Fruit fly (Drosophila melanogaster): Measurements from ENCODE around the gene Toll-4.

Toll-4 gene

dm6 chr2L:9082750-9083149 lies 1.2 kb upstream of the Toll-4 start:
- TF ChIP-seq GATAd (GFP tag; optimal IDR thresholded peaks at IDR 0.05) (no peak), Myc (optimal IDR thresholded peaks at IDR 0.05) (no peak), brk (GFP tag; optimal IDR thresholded peaks at IDR 0.05) (no peak), lola (GFP tag; optimal IDR thresholded peaks at IDR 0.05) (no peak), CG32264 (GFP tag; optimal IDR thresholded peaks at IDR 0.05) (no peak), h (GFP tag; optimal IDR thresholded peaks at IDR 0.05) (no peak), ey (GFP tag; optimal IDR thresholded peaks at IDR 0.05) (no peak), dl (GFP tag; optimal IDR thresholded peaks at IDR 0.05; ENCODE audit: insufficient read depth in 1 of 2, partially characterized antibody in 2 of 2) (no peak), dsf (GFP tag; optimal IDR thresholded peaks at IDR 0.05; ENCODE audit: borderline replicate concordance) (no peak), Hnf4 (GFP tag; optimal IDR thresholded peaks at IDR 0.05) (no peak), sv (GFP tag; optimal IDR thresholded peaks at IDR 0.05) (no peak), Vsx2 (GFP tag; optimal IDR thresholded peaks at IDR 0.05; ENCODE audit: partially characterized antibody) (no peak), jim (GFP tag; optimal IDR thresholded peaks at IDR 0.05) (no peak), HLH106 (tag; optimal IDR thresholded peaks at IDR 0.05) (no peak), sage (GFP tag; optimal IDR thresholded peaks at IDR 0.05) (no peak), usp (GFP tag; optimal IDR thresholded peaks at IDR 0.05) (no peak), pan (optimal IDR thresholded peaks at IDR 0.05) (no peak), OdsH (GFP tag; optimal IDR thresholded peaks at IDR 0.05) (no peak)

dm6 chr2L:9089543-9090088 lies 5.7 kb downstream of the Toll-4 start:
- TF ChIP-seq rgr (GFP tag; optimal IDR thresholded peaks at IDR 0.05): no peak
- TF ChIP-seq Dif (GFP tag; optimal IDR thresholded peaks at IDR 0.05; ENCODE audit: partially characterized antibody): peak; percentile 38
- no peak for TF ChIP-seq sv (GFP tag; optimal IDR thresholded peaks at IDR 0.05)
- no peak for TF ChIP-seq Hnf4 (GFP tag; optimal IDR thresholded peaks at IDR 0.05)
- TF ChIP-seq psq (GFP tag; optimal IDR thresholded peaks at IDR 0.05): no peak

dm6 chr2L:9097263-9097662 lies 13.4 kb downstream of the Toll-4 start, which contains the start of gene CG31609:
Gene CG31609, plus strand, starts transcription at chr2L:9097563.
- TF ChIP-seq pan (optimal IDR thresholded peaks at IDR 0.05): no peak
- no peak for TF ChIP-seq dl (GFP tag; optimal IDR thresholded peaks at IDR 0.05; ENCODE audit: insufficient read depth in 1 of 2, partially characterized antibody in 2 of 2)

dm6 chr2L:9111514-9111913 lies 27.6 kb downstream of the Toll-4 start, which contains the start of gene Or30a:
Gene Or30a, plus strand, starts transcription at chr2L:9111814.
- TF ChIP-seq CG32264 (GFP tag; optimal IDR thresholded peaks at IDR 0.05): no peak

- TF ChIP-seq Vsx2 (GFP tag; optimal IDR thresholded peaks at IDR 0.05; ENCODE audit: partially characterized antibody) (peak; percentile 6), Jra (GFP tag; optimal IDR thresholded peaks at IDR 0.05) (no peak), N (GFP tag; optimal IDR thresholded peaks at IDR 0.05) (peak; percentile 60), Myc (optimal IDR thresholded peaks at IDR 0.05) (peak; percentile 66), Abd-B (GFP tag; optimal IDR thresholded peaks at IDR 0.05) (no peak), dl (GFP tag; optimal IDR thresholded peaks at IDR 0.05; ENCODE audit: insufficient read depth in 1 of 2, partially characterized antibody in 2 of 2) (no peak), Dif (GFP tag; optimal IDR thresholded peaks at IDR 0.05; ENCODE audit: partially characterized antibody) (peak; percentile 6)
Measured at dm6 chr2L:9120475-9121309, 36.8 kb downstream of the Toll-4 start.

- TF ChIP-seq Vsx2 (GFP tag; optimal IDR thresholded peaks at IDR 0.05; ENCODE audit: partially characterized antibody): no peak
- TF ChIP-seq GATAd (GFP tag; optimal IDR thresholded peaks at IDR 0.05): no peak
- TF ChIP-seq jim (GFP tag; optimal IDR thresholded peaks at IDR 0.05): no peak
- no peak for TF ChIP-seq Jra (GFP tag; optimal IDR thresholded peaks at IDR 0.05)
- TF ChIP-seq brk (GFP tag; optimal IDR thresholded peaks at IDR 0.05): no peak
- no peak for TF ChIP-seq tai (GFP tag; optimal IDR thresholded peaks at IDR 0.05)
- no peak for TF ChIP-seq CrebA (GFP tag; optimal IDR thresholded peaks at IDR 0.05; ENCODE audit: borderline replicate concordance)
Measured at dm6 chr2L:9122371-9122770, 38.5 kb downstream of the Toll-4 start.
